Worm (Caenorhabditis elegans) whole organism, midembryonic: ENCODE results near the gene mrps-2.
A peak's percentile ranks its signal among the peaks of the same experiment; 100 is the strongest.

ENCODE experiments used
- T22C8.4 ChIP-seq: fragments of 200-800 bp; sonication (Bioruptor generic); IDR thresholded peaks from 2 replicates; pipeline ENCODE4 v1.3.6; 2022; ENCODE audit warnings: missing genetic modification characterization, missing compliant biosample characterization
- cog-1 ChIP-seq: sonication (generic microtip); optimal IDR thresholded peaks from 2 replicates; lab custom pipeline; 2016; ENCODE audit warnings: missing genetic modification characterization, missing compliant biosample characterization
- flt-1 ChIP-seq: fragments of 200-800 bp; sonication (Bioruptor generic); IDR thresholded peaks from 2 replicates; pipeline ENCODE4 v1.3.6; 2022; ENCODE audit warnings: missing genetic modification characterization, missing compliant biosample characterization
- klf-2 ChIP-seq: fragments of 200-800 bp; sonication (Bioruptor generic); conservative IDR thresholded peaks from 2 replicates; pipeline ENCODE4 v1.3.6; 2022; ENCODE audit warnings: missing genetic modification reagents, missing genetic modification characterization, missing compliant biosample characterization
- med-1 ChIP-seq: sonication (generic microtip); optimal IDR thresholded peaks from 2 replicates; lab custom pipeline; 2017; ENCODE audit warnings: missing genetic modification characterization, mild to moderate bottlenecking, missing compliant biosample characterization, antibody characterized with exemption, missing genetic modification reagents; ENCODE audit not compliant: insufficient read depth
- ref-1 ChIP-seq: fragments of 200-800 bp; sonication (Bioruptor generic); conservative IDR thresholded peaks from 2 replicates; pipeline ENCODE4 v1.3.6; 2022; ENCODE audit warnings: missing genetic modification reagents, missing genetic modification characterization, missing compliant biosample characterization
- tab-1 ChIP-seq: fragments of 200-800 bp; sonication (Bioruptor generic); IDR thresholded peaks from 2 replicates; pipeline ENCODE4 v1.3.6; 2022; ENCODE audit warnings: missing genetic modification characterization, missing compliant biosample characterization
- ztf-23 ChIP-seq: fragments of 200-800 bp; sonication (Bioruptor generic); IDR thresholded peaks from 2 replicates; pipeline ENCODE4 v1.3.6; 2022; ENCODE audit warnings: missing genetic modification reagents, missing genetic modification characterization, missing compliant biosample characterization
- ztf-29 ChIP-seq: fragments of 200-800 bp; sonication (Bioruptor generic); IDR thresholded peaks from 2 replicates; pipeline ENCODE4 v1.3.6; 2022; ENCODE audit warnings: missing genetic modification reagents, missing genetic modification characterization, missing compliant biosample characterization

The mrps-2 gene

ce11 chrV:8444357-8444856, 21.1 kb upstream of the mrps-2 start, which contains the start of gene lmd-3:
Gene lmd-3, minus strand, starts transcription at chrV:8444806.
- TF ChIP-seq cog-1 (tag; lab: Kevin White, UChicago): no peak
- TF ChIP-seq ztf-23 (GFP tag; lab: Robert Waterston, UW): no peak
- no peak for TF ChIP-seq flt-1 (GFP tag; lab: Robert Waterston, UW)
- no peak for TF ChIP-seq tab-1 (GFP tag; lab: Robert Waterston, UW)
- no peak for TF ChIP-seq ref-1 (GFP tag; lab: Robert Waterston, UW)
- no peak for TF ChIP-seq T22C8.4 (GFP tag; lab: Robert Waterston, UW)
- TF ChIP-seq med-1 (GFP tag; lab: Kevin White, UChicago): no peak
- no peak for TF ChIP-seq klf-2
- no peak for TF ChIP-seq ztf-29 (GFP tag; lab: Robert Waterston, UW)

ce11 chrV:8445636-8446035, 19.9 kb upstream of the mrps-2 start:
- TF ChIP-seq ztf-23 (GFP tag; lab: Robert Waterston, UW) (no peak), T22C8.4 (GFP tag; lab: Robert Waterston, UW) (no peak), klf-2 (no peak), med-1 (GFP tag; lab: Kevin White, UChicago) (no peak), cog-1 (tag; lab: Kevin White, UChicago) (no peak), ref-1 (GFP tag; lab: Robert Waterston, UW) (no peak), ztf-29 (GFP tag; lab: Robert Waterston, UW) (no peak), flt-1 (GFP tag; lab: Robert Waterston, UW) (no peak), tab-1 (GFP tag; lab: Robert Waterston, UW) (no peak)

ce11 chrV:8447928-8448327, 17.6 kb upstream of the mrps-2 start, which contains the start of gene T23B12.5:
Gene T23B12.5, minus strand, starts transcription at chrV:8448028.
- TF ChIP-seq ref-1 (GFP tag; lab: Robert Waterston, UW): no peak
- no peak for TF ChIP-seq T22C8.4 (GFP tag; lab: Robert Waterston, UW)
- TF ChIP-seq tab-1 (GFP tag; lab: Robert Waterston, UW): no peak
- TF ChIP-seq cog-1 (tag; lab: Kevin White, UChicago): no peak
- TF ChIP-seq ztf-23 (GFP tag; lab: Robert Waterston, UW): no peak
- TF ChIP-seq ztf-29 (GFP tag; lab: Robert Waterston, UW): no peak
- TF ChIP-seq klf-2: no peak
- TF ChIP-seq flt-1 (GFP tag; lab: Robert Waterston, UW): no peak
- no peak for TF ChIP-seq med-1 (GFP tag; lab: Kevin White, UChicago)

- TF ChIP-seq cog-1 (tag; lab: Kevin White, UChicago) (no peak), klf-2 (no peak), tab-1 (GFP tag; lab: Robert Waterston, UW) (no peak), ref-1 (GFP tag; lab: Robert Waterston, UW) (no peak), flt-1 (GFP tag; lab: Robert Waterston, UW) (no peak), ztf-29 (GFP tag; lab: Robert Waterston, UW) (no peak), med-1 (GFP tag; lab: Kevin White, UChicago) (no peak), T22C8.4 (GFP tag; lab: Robert Waterston, UW) (no peak), ztf-23 (GFP tag; lab: Robert Waterston, UW) (no peak)
Measured at ce11 chrV:8449241-8449640, 16.2 kb upstream of the mrps-2 start.

- no peak for TF ChIP-seq med-1 (GFP tag; lab: Kevin White, UChicago)
- no peak for TF ChIP-seq ztf-29 (GFP tag; lab: Robert Waterston, UW)
Measured at ce11 chrV:8450690-8451089, 14.8 kb upstream of the mrps-2 start.

ce11 chrV:8454995-8455446, 10.5 kb upstream of the mrps-2 start, which contains the start of gene T23B12.11:
Gene T23B12.11, plus strand, starts transcription at chrV:8455396.
- no peak for TF ChIP-seq klf-2
- no peak for TF ChIP-seq ref-1 (GFP tag; lab: Robert Waterston, UW)
- TF ChIP-seq T22C8.4 (GFP tag; lab: Robert Waterston, UW): no peak
- no peak for TF ChIP-seq cog-1 (tag; lab: Kevin White, UChicago)
- TF ChIP-seq flt-1 (GFP tag; lab: Robert Waterston, UW): no peak
- no peak for TF ChIP-seq med-1 (GFP tag; lab: Kevin White, UChicago)
- TF ChIP-seq ztf-23 (GFP tag; lab: Robert Waterston, UW): no peak
- no peak for TF ChIP-seq ztf-29 (GFP tag; lab: Robert Waterston, UW)
- no peak for TF ChIP-seq tab-1 (GFP tag; lab: Robert Waterston, UW)

- no peak for TF ChIP-seq ref-1 (GFP tag; lab: Robert Waterston, UW)
Measured at ce11 chrV:8460306-8460705, 5.2 kb upstream of the mrps-2 start, which contains the start of gene T23B12.6. Gene T23B12.6, minus strand, starts transcription at chrV:8460419.

- TF ChIP-seq T22C8.4 (GFP tag; lab: Robert Waterston, UW) (no peak), tab-1 (GFP tag; lab: Robert Waterston, UW) (no peak), ref-1 (GFP tag; lab: Robert Waterston, UW) (no peak), klf-2 (no peak), ztf-29 (GFP tag; lab: Robert Waterston, UW) (no peak), cog-1 (tag; lab: Kevin White, UChicago) (no peak), flt-1 (GFP tag; lab: Robert Waterston, UW) (no peak), med-1 (GFP tag; lab: Kevin White, UChicago) (no peak), ztf-23 (GFP tag; lab: Robert Waterston, UW) (no peak)
Measured at ce11 chrV:8460800-8461199, 4.7 kb upstream of the mrps-2 start.

- TF ChIP-seq ztf-29 (GFP tag; lab: Robert Waterston, UW): no peak
- peak; percentile 67 for TF ChIP-seq cog-1 (tag; lab: Kevin White, UChicago)
Measured at ce11 chrV:8462074-8462473, 3.4 kb upstream of the mrps-2 start, which contains the start of the genes dnj-22 and natc-1. Gene dnj-22, minus strand, starts transcription at chrV:8462120. Gene natc-1, plus strand, starts transcription at chrV:8462359.
